Worm (Caenorhabditis elegans) whole organism, L3 larva: ENCODE results near the gene Y57G7A.6.

ENCODE experiments used
- ZK546.5 ChIP-seq: sonication (generic microtip); optimal IDR thresholded peaks from 2 replicates; lab custom pipeline; 2017; ENCODE audit warnings: missing biosample characterization, missing genetic modification characterization
- aly-2 ChIP-seq: fragments of 150-350 bp; optimal IDR thresholded peaks from 2 replicates; lab custom pipeline; 2014; ENCODE audit warnings: missing biosample characterization, missing genetic modification characterization
- ama-1 ChIP-seq: fragments of 150-350 bp; optimal IDR thresholded peaks from 2 replicates; lab custom pipeline; 2018
- ceh-16 ChIP-seq: sonication (generic microtip); optimal IDR thresholded peaks from 2 replicates; lab custom pipeline; 2017; ENCODE audit warnings: missing biosample characterization, missing genetic modification characterization
- ceh-28 ChIP-seq: fragments of 150-350 bp; optimal IDR thresholded peaks from 2 replicates; lab custom pipeline; 2014; ENCODE audit warnings: missing biosample characterization, missing genetic modification reagents, missing genetic modification characterization
- ceh-82 ChIP-seq: fragments of 150-350 bp; optimal IDR thresholded peaks from 2 replicates; lab custom pipeline; 2014; ENCODE audit warnings: missing biosample characterization, missing genetic modification characterization
- ceh-9 ChIP-seq: sonication (generic microtip); optimal IDR thresholded peaks from 2 replicates; lab custom pipeline; 2018; ENCODE audit warnings: missing biosample characterization, missing genetic modification characterization
- daf-12 ChIP-seq: fragments of 150-350 bp; optimal IDR thresholded peaks from 2 replicates; lab custom pipeline; 2014; ENCODE audit warnings: missing biosample characterization, missing genetic modification reagents, missing genetic modification characterization
- egl-27 ChIP-seq: sonication (generic microtip); optimal IDR thresholded peaks from 4 replicates; lab custom pipeline; 2017; ENCODE audit warnings: missing biosample characterization, missing genetic modification reagents, missing genetic modification characterization
- egl-5 ChIP-seq: fragments of 150-350 bp; optimal IDR thresholded peaks from 2 replicates; lab custom pipeline; 2017; ENCODE audit warnings: missing biosample characterization, missing genetic modification reagents, missing genetic modification characterization, inconsistent platforms
- elt-1 ChIP-seq: fragments of 150-350 bp; optimal IDR thresholded peaks from 2 replicates; lab custom pipeline; 2014; ENCODE audit warnings: missing biosample characterization, missing genetic modification characterization
- elt-2 ChIP-seq: sonication (generic microtip); optimal IDR thresholded peaks from 2 replicates; lab custom pipeline; 2016; ENCODE audit warnings: missing genetic modification reagents, mild to moderate bottlenecking, missing genetic modification characterization, missing compliant biosample characterization
- elt-3 ChIP-seq, 3 experiments: fragments of 150-350 bp in 1 of 3; sonication (generic microtip) in 2 of 3; optimal IDR thresholded peaks; 2 replicates in 2 of 3; 4 replicates in 1 of 3; lab custom pipeline; 2014 to 2017; ENCODE audit warnings: missing biosample characterization in 3 of 3, missing genetic modification characterization in 3 of 3
- eor-1 ChIP-seq, 2 experiments: fragments of 150-350 bp; optimal IDR thresholded peaks; 2 replicates each; lab custom pipeline; 2014 to 2018; ENCODE audit warnings: missing biosample characterization in 2 of 2, missing genetic modification characterization in 2 of 2
- fkh-10 ChIP-seq: sonication (generic microtip); optimal IDR thresholded peaks from 2 replicates; lab custom pipeline; 2017; ENCODE audit warnings: missing biosample characterization, missing genetic modification reagents, missing genetic modification characterization
- fkh-2 ChIP-seq: fragments of 150-350 bp; optimal IDR thresholded peaks from 2 replicates; lab custom pipeline; 2014; ENCODE audit warnings: missing biosample characterization, missing genetic modification reagents, missing genetic modification characterization
- fos-1 ChIP-seq: fragments of 150-350 bp; optimal IDR thresholded peaks from 2 replicates; lab custom pipeline; 2014; ENCODE audit warnings: missing biosample characterization, missing genetic modification characterization
- hmg-11 ChIP-seq: sonication (generic microtip); optimal IDR thresholded peaks from 2 replicates; lab custom pipeline; 2016; ENCODE audit warnings: missing genetic modification characterization, missing compliant biosample characterization
- jun-1 ChIP-seq: fragments of 150-350 bp; optimal IDR thresholded peaks from 2 replicates; lab custom pipeline; 2014; ENCODE audit warnings: missing biosample characterization, missing genetic modification reagents, missing genetic modification characterization
- lin-15B ChIP-seq: fragments of 150-350 bp; optimal IDR thresholded peaks from 2 replicates; lab custom pipeline; 2014; ENCODE audit warnings: missing biosample characterization, missing genetic modification characterization
- lin-39 ChIP-seq: fragments of 150-350 bp; optimal IDR thresholded peaks from 2 replicates; lab custom pipeline; 2018; ENCODE audit warnings: missing biosample characterization, missing genetic modification reagents, missing genetic modification characterization
- lsy-12 ChIP-seq: sonication (generic microtip); optimal IDR thresholded peaks from 2 replicates; lab custom pipeline; 2016; ENCODE audit warnings: mild to moderate bottlenecking, missing genetic modification characterization, missing compliant biosample characterization
- mdl-1 ChIP-seq: fragments of 150-350 bp; optimal IDR thresholded peaks from 2 replicates; lab custom pipeline; 2014; ENCODE audit warnings: missing biosample characterization, missing genetic modification characterization
- nfya-1 ChIP-seq: sonication (generic microtip); optimal IDR thresholded peaks from 2 replicates; lab custom pipeline; 2017; ENCODE audit warnings: missing genetic modification characterization, mild to moderate bottlenecking, missing compliant biosample characterization, antibody characterized with exemption, moderate library complexity; ENCODE audit not compliant: insufficient read depth
- nhr-11 ChIP-seq: fragments of 150-350 bp; optimal IDR thresholded peaks from 2 replicates; lab custom pipeline; 2014; ENCODE audit warnings: missing biosample characterization, missing genetic modification characterization
- nhr-12 ChIP-seq: fragments of 150-350 bp; optimal IDR thresholded peaks from 2 replicates; lab custom pipeline; 2014; ENCODE audit warnings: missing biosample characterization, missing genetic modification characterization
- nhr-23 ChIP-seq: fragments of 150-350 bp; optimal IDR thresholded peaks from 2 replicates; lab custom pipeline; 2014; ENCODE audit warnings: missing biosample characterization, missing genetic modification reagents, missing genetic modification characterization
- nhr-25 ChIP-seq: sonication (generic microtip); optimal IDR thresholded peaks from 2 replicates; lab custom pipeline; 2017; ENCODE audit warnings: missing biosample characterization, missing genetic modification characterization
- nhr-28 ChIP-seq: fragments of 150-350 bp; optimal IDR thresholded peaks from 2 replicates; lab custom pipeline; 2014; ENCODE audit warnings: missing biosample characterization, missing genetic modification characterization
- nhr-67 ChIP-seq: fragments of 150-350 bp; optimal IDR thresholded peaks from 2 replicates; lab custom pipeline; 2014; ENCODE audit warnings: missing biosample characterization, missing genetic modification characterization
- pqm-1 ChIP-seq: fragments of 150-350 bp; optimal IDR thresholded peaks from 2 replicates; lab custom pipeline; 2017; ENCODE audit warnings: missing biosample characterization, missing genetic modification characterization, inconsistent platforms
- sea-2 ChIP-seq: fragments of 150-350 bp; sonication (generic microtip); optimal IDR thresholded peaks from 4 replicates; lab custom pipeline; 2014; ENCODE audit warnings: missing biosample characterization, missing genetic modification reagents, missing genetic modification characterization
- tbx-2 ChIP-seq: sonication (generic microtip); optimal IDR thresholded peaks from 2 replicates; lab custom pipeline; 2016; ENCODE audit warnings: mild to moderate bottlenecking, missing genetic modification characterization, missing compliant biosample characterization
- unc-62 ChIP-seq: fragments of 150-350 bp; sonication (generic microtip); optimal IDR thresholded peaks from 4 replicates; lab custom pipeline; 2014; ENCODE audit warnings: missing biosample characterization, missing genetic modification reagents, missing genetic modification characterization
- zag-1 ChIP-seq: fragments of 150-350 bp; optimal IDR thresholded peaks from 2 replicates; lab custom pipeline; 2014; ENCODE audit warnings: missing biosample characterization, missing genetic modification characterization
- ztf-11 ChIP-seq: fragments of 150-350 bp; optimal IDR thresholded peaks from 2 replicates; lab custom pipeline; 2014; ENCODE audit warnings: missing biosample characterization, missing genetic modification characterization

The Y57G7A.6 gene

DNA sequence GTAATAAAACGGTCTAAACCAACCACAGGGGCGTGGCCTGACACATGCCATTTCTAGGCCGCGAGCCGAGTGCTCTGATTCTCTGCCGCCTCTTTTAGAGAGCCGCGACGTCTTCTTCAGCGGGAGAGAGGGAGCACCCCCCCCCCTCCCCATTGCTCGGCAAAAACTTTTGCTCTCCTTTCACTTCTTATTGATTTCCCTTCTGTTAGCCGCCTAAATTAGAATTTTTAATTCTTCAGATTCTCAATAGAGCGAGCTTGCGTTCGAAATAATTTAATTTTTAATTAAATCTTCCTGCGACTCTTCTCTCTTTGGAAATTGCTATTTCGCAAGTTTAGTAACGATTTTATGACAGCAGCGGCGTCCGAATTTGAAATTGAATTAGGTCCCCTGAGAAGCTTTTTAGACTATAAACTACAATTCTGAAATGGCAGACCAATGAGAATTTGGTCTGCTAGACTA, 37.8 kb upstream of the Y57G7A.6 start:
- no peak for TF ChIP-seq nhr-11 (tag; lab: Kevin White, UChicago)
- no peak for TF ChIP-seq sea-2 (GFP tag; lab: Kevin White, UChicago)
- TF ChIP-seq elt-2 = no peak
- TF ChIP-seq ceh-16 (tag; lab: Kevin White, UChicago) = no peak
- no peak for TF ChIP-seq tbx-2
- no peak for TF ChIP-seq daf-12 (tag; lab: Kevin White, UChicago)
- no peak for TF ChIP-seq pqm-1 (tag; lab: Kevin White, UChicago)
- peak; percentile 40 for TF ChIP-seq hmg-11 (tag; lab: Kevin White, UChicago)
- TF ChIP-seq nhr-12 = no peak
- peak; percentile 29 for TF ChIP-seq ZK546.5
- TF ChIP-seq ceh-9 (tag; lab: Kevin White, UChicago) = no peak
- TF ChIP-seq lin-15B (tag; lab: Kevin White, UChicago) = peak; percentile 58
- TF ChIP-seq elt-1 = no peak
- peak; percentile 10 for TF ChIP-seq ceh-28 (tag; lab: Kevin White, UChicago)
- TF ChIP-seq nfya-1 (tag; lab: Kevin White, UChicago) = peak; percentile 48
- TF ChIP-seq nhr-67 = no peak
- no peak for TF ChIP-seq nhr-28 (tag; lab: Kevin White, UChicago)
- no peak for TF ChIP-seq zag-1 (tag; lab: Kevin White, UChicago)
- TF ChIP-seq unc-62 (GFP tag; lab: Kevin White, UChicago) = no peak
- no peak for TF ChIP-seq ceh-82
- peak; percentile 71 for TF ChIP-seq lsy-12
- TF ChIP-seq egl-5 = no peak
- peak; percentile 6 for TF ChIP-seq fkh-10
- TF ChIP-seq egl-27 = no peak
- TF ChIP-seq lin-39 = peak; percentile 52
- TF ChIP-seq jun-1 (tag; lab: Kevin White, UChicago) = no peak

DNA sequence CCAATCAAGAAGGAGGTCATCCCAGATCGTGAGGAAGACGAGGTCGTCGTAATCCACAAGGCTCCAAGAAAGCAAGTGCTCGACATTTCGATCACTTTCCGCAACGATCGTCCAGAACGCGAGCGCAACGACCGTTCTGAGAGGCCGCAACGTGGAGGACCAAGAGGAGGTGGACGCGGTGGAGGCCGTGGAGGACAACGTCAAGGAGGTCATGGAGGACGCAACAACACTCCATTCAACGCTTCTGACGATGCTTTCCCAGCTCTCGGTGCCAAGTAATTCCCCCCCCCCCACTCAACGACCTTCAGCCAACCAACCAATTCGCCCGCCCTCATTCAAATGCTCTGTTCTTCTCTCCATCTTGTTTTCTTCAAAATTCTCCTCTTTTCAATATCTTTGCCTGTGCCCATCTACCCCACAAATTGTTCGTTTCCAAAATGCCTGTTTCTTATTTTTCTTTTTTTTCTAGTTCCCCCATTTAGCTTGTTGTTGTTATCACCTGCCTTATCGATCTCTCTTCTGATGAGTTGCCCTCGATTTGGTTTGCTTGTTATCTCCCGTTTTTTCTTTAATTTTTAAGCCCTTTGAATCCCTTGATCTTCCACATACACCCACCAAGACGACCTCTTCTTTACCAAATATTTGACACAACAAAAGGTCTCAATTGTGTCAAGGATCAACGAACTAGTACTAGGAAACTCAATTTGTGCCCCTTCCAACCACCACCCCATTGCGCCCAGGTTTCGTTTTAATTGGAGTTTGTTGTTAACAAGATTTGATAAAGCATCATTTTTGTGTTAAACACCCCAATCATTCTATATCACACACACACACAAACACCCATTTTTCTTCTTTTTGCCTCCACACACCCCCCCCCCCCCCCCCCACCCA, 37.1 kb upstream of the Y57G7A.6 start:
- TF ChIP-seq pqm-1 (tag; lab: Kevin White, UChicago) = no peak
- TF ChIP-seq elt-3 (tag; optimal IDR thresholded peaks at IDR 0.05; lab: Kevin White, UChicago) = no peak
- TF ChIP-seq ceh-16 (tag; lab: Kevin White, UChicago) = no peak
- no peak for TF ChIP-seq unc-62 (GFP tag; lab: Kevin White, UChicago)
- no peak for TF ChIP-seq fos-1 (tag; lab: Kevin White, UChicago)
- no peak for TF ChIP-seq ceh-28 (tag; lab: Kevin White, UChicago)
- TF ChIP-seq nhr-12 = no peak
- TF ChIP-seq nhr-28 (tag; lab: Kevin White, UChicago) = no peak
- TF ChIP-seq tbx-2 = no peak
- TF ChIP-seq fkh-2 (tag; lab: Kevin White, UChicago) = no peak
- TF ChIP-seq aly-2 (tag; lab: Kevin White, UChicago) = no peak
- no peak for TF ChIP-seq mdl-1 (tag; lab: Kevin White, UChicago)
- TF ChIP-seq nhr-25 (tag; lab: Kevin White, UChicago) = no peak
- TF ChIP-seq nhr-11 (tag; lab: Kevin White, UChicago) = no peak
- TF ChIP-seq ama-1 = no peak

DNA sequence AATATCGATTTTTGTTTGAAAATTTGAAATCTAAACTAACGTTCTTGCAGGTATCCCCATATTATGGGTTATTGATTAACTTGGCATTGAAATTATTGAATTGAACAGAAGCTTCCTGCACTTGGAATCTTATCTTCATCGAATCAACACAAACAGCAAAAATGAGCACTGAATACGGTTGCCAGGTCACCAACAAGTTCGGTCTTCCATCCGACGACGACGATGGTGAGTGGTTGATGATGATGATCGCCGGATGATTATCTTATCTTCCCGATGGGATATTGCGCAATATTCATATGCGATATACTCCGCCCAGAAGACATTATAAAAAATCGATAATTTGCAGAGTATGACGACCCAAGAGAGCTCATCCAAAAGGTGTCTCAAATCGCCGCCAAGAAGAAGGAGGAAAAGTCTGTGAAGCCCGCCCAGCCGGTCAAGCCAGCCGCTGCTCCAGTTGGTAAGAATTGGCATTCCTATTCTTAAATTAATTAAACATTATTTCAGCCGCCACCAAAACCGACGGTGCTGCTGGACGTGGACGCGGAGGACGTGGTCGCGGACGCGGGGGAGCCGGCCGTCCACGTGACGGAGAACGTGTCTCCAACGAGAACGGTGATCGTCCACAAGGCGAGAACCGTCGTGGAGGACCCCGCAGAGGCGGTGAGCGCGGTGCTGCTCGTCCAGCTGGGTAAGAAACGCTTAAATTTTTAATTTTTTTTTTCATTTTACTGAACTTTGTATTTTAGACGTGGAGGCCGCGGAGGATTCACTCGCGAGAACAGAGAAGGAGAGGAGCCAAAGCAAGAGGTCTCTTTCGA, 35.8 kb upstream of the Y57G7A.6 start, which contains the start of gene vig-1:
Gene vig-1 (plus strand): TSS at position 51 of the 821 bp plus-strand sequence.
- TF ChIP-seq eor-1 (tag; optimal IDR thresholded peaks at IDR 0.05; lab: Kevin White, UChicago) = no peak
- TF ChIP-seq ceh-82 = no peak
- no peak for TF ChIP-seq fkh-10
- TF ChIP-seq lin-15B (tag; lab: Kevin White, UChicago) = no peak
- TF ChIP-seq nfya-1 (tag; lab: Kevin White, UChicago) = no peak
- TF ChIP-seq zag-1 (tag; lab: Kevin White, UChicago) = no peak
- TF ChIP-seq unc-62 (GFP tag; lab: Kevin White, UChicago) = no peak
- no peak for TF ChIP-seq elt-2
- no peak for TF ChIP-seq ZK546.5
- no peak for TF ChIP-seq nhr-11 (tag; lab: Kevin White, UChicago)
- TF ChIP-seq ztf-11 (tag; lab: Kevin White, UChicago) = no peak
- no peak for TF ChIP-seq elt-3 (tag; optimal IDR thresholded peaks at IDR 0.05; lab: Kevin White, UChicago)
- no peak for TF ChIP-seq nhr-23
- TF ChIP-seq ama-1 = no peak
- TF ChIP-seq nhr-12 = no peak
- no peak for TF ChIP-seq mdl-1 (tag; lab: Kevin White, UChicago)
- no peak for TF ChIP-seq ceh-9 (tag; lab: Kevin White, UChicago)
